Worm (Caenorhabditis elegans) whole organism, L1 larva: Measurements from ENCODE around the gene pals-31.

Experiments used
- ama-1 ChIP-seq: fragments of 150-350 bp; optimal IDR thresholded peaks from 2 replicates; lab custom pipeline; 2014
- fkh-8 ChIP-seq: sonication (generic microtip); optimal IDR thresholded peaks from 2 replicates; lab custom pipeline; 2016; ENCODE audit warnings: mild to moderate bottlenecking, missing genetic modification characterization, missing compliant biosample characterization
- fos-1 ChIP-seq: fragments of 150-350 bp; optimal IDR thresholded peaks from 2 replicates; lab custom pipeline; 2014; ENCODE audit warnings: missing biosample characterization, missing genetic modification characterization
- nhr-28 ChIP-seq: fragments of 150-350 bp; optimal IDR thresholded peaks from 2 replicates; lab custom pipeline; 2014; ENCODE audit warnings: missing biosample characterization, missing genetic modification characterization
- pqm-1 ChIP-seq: sonication (generic microtip); optimal IDR thresholded peaks from 3 replicates; lab custom pipeline; 2017; ENCODE audit warnings: missing biosample characterization, missing genetic modification characterization
- unc-86 ChIP-seq: sonication (generic microtip); optimal IDR thresholded peaks from 2 replicates; lab custom pipeline; 2016; ENCODE audit warnings: missing genetic modification characterization, missing compliant biosample characterization

DNA sequence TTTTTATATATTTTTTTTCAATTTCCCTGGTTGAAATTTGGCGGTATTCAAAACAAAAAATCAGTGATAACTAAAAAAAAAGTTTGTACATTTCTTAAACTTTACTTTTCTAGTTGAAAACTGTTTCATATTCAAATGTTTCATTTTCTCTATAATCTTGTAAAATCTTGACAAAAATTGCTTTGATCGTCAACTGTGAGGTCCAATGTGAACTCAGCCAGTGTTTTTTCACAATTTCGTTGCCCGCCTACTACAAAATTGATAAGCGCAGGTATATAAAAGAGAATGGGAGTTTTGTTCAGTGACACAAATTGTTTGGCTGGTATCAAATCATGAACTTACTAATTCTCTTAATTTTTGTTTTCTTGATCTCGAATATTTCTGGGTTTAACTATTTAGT, 10.5 kb downstream of the pals-31 start, which contains the start of gene ugt-42:
- TF ChIP-seq fos-1 (tag; lab: Kevin White, UChicago) (no peak), ama-1 (lab: Kevin White, UChicago) (no peak), fkh-8 (tag; lab: Kevin White, UChicago) (no peak), pqm-1 (tag; lab: Kevin White, UChicago) (no peak), unc-86 (tag; lab: Kevin White, UChicago) (no peak), nhr-28 (tag; lab: Kevin White, UChicago) (no peak)
